Fruit fly (Drosophila melanogaster) whole organism, pupa: ENCODE measurements around the gene Phlpp.

Experiments used
- CG10348 ChIP-seq: fragments of 200-800 bp; sonication (Bioruptor generic); IDR thresholded peaks from 2 replicates; pipeline ENCODE4 v1.3.6; 2022; ENCODE audit warnings: missing biosample characterization, missing genetic modification characterization
- CG12605 ChIP-seq: fragments of 200-800 bp; sonication (Bioruptor generic); IDR thresholded peaks from 2 replicates; pipeline ENCODE4 v1.3.6; 2022; ENCODE audit warnings: missing biosample characterization, missing genetic modification characterization
- CG13204 ChIP-seq: fragments of 200-800 bp; sonication (Bioruptor generic); optimal IDR thresholded peaks from 2 replicates; lab custom pipeline; 2018; ENCODE audit warnings: missing biosample characterization, mild to moderate bottlenecking, missing genetic modification characterization, moderate library complexity
- CG14655 ChIP-seq: fragments of 200-800 bp; sonication (Bioruptor generic); optimal IDR thresholded peaks from 3 replicates; lab custom pipeline; 2017; ENCODE audit warnings: mild to moderate bottlenecking, missing biosample characterization, missing genetic modification reagents, missing genetic modification characterization
- CG15710 ChIP-seq: fragments of 200-800 bp; sonication (Bioruptor generic); optimal IDR thresholded peaks from 2 replicates; lab custom pipeline; 2018; ENCODE audit warnings: missing biosample characterization, mild to moderate bottlenecking, missing genetic modification characterization, moderate library complexity
- CG17806 ChIP-seq: fragments of 200-800 bp; sonication (Bioruptor generic); optimal IDR thresholded peaks from 2 replicates; lab custom pipeline; 2018; ENCODE audit warnings: missing biosample characterization, mild to moderate bottlenecking, missing genetic modification characterization, moderate library complexity
- CG32121 ChIP-seq: fragments of 200-800 bp; sonication (Bioruptor generic); IDR thresholded peaks from 2 replicates; pipeline ENCODE4 v1.3.6; 2022; ENCODE audit warnings: missing biosample characterization, missing genetic modification characterization
- CG34367 ChIP-seq: fragments of 200-800 bp; sonication (Bioruptor generic); optimal IDR thresholded peaks from 2 replicates; lab custom pipeline; 2018; ENCODE audit warnings: missing biosample characterization, mild to moderate bottlenecking, missing genetic modification characterization
- CG4496 ChIP-seq: fragments of 200-800 bp; sonication (Bioruptor generic); IDR thresholded peaks from 3 replicates; pipeline ENCODE4 v1.3.6; 2022; ENCODE audit warnings: missing biosample characterization, missing genetic modification characterization
- CG8159 ChIP-seq: fragments of 200-800 bp; sonication (Bioruptor generic); optimal IDR thresholded peaks from 3 replicates; lab custom pipeline; 2018; ENCODE audit warnings: missing biosample characterization, mild to moderate bottlenecking, missing genetic modification characterization, moderate library complexity
- CG8301 ChIP-seq: fragments of 200-800 bp; sonication (Bioruptor generic); optimal IDR thresholded peaks from 2 replicates; lab custom pipeline; 2018; ENCODE audit warnings: missing biosample characterization, mild to moderate bottlenecking, missing genetic modification characterization
- CG9948 ChIP-seq: fragments of 200-800 bp; sonication (Bioruptor generic); optimal IDR thresholded peaks from 2 replicates; lab custom pipeline; 2018; ENCODE audit warnings: missing biosample characterization, mild to moderate bottlenecking, missing genetic modification characterization, moderate library complexity
- D1 ChIP-seq: fragments of 200-800 bp; sonication (Bioruptor generic); optimal IDR thresholded peaks from 2 replicates; lab custom pipeline; 2018; ENCODE audit warnings: missing biosample characterization, mild to moderate bottlenecking, missing genetic modification characterization, moderate library complexity
- EcR ChIP-seq: fragments of 200-800 bp; sonication (Bioruptor generic); optimal IDR thresholded peaks from 3 replicates; lab custom pipeline; 2019; ENCODE audit warnings: missing biosample characterization, missing genetic modification characterization, mild to moderate bottlenecking, moderate library complexity, missing genetic modification reagents
- Ets98B ChIP-seq: fragments of 200-800 bp; sonication (Bioruptor generic); IDR thresholded peaks from 2 replicates; pipeline ENCODE4 v1.3.6; 2022; ENCODE audit warnings: missing biosample characterization, missing genetic modification characterization
- Pif1A ChIP-seq: fragments of 200-800 bp; sonication (Bioruptor generic); optimal IDR thresholded peaks from 3 replicates; lab custom pipeline; 2016; ENCODE audit warnings: missing biosample characterization, missing genetic modification characterization
- Pif1B ChIP-seq: fragments of 200-800 bp; sonication (Bioruptor generic); optimal IDR thresholded peaks from 3 replicates; lab custom pipeline; 2016; ENCODE audit warnings: missing biosample characterization, missing genetic modification characterization
- Snoo ChIP-seq: fragments of 200-800 bp; sonication (Bioruptor generic); optimal IDR thresholded peaks from 3 replicates; lab custom pipeline; 2017; ENCODE audit warnings: missing biosample characterization, mild to moderate bottlenecking, missing genetic modification characterization, inconsistent platforms
- fd96Ca ChIP-seq: fragments of 200-800 bp; sonication (Bioruptor generic); IDR thresholded peaks from 3 replicates; pipeline ENCODE4 v1.3.6; 2022; ENCODE audit warnings: missing biosample characterization, missing genetic modification characterization
- gl ChIP-seq: fragments of 200-800 bp; sonication (Bioruptor generic); optimal IDR thresholded peaks from 2 replicates; lab custom pipeline; 2018; ENCODE audit warnings: missing biosample characterization, mild to moderate bottlenecking, missing genetic modification characterization
- rn ChIP-seq: fragments of 200-800 bp; sonication (Bioruptor generic); IDR thresholded peaks from 2 replicates; pipeline ENCODE4 v1.3.6; 2022; ENCODE audit warnings: missing biosample characterization, missing genetic modification characterization

Gene Phlpp

DNA sequence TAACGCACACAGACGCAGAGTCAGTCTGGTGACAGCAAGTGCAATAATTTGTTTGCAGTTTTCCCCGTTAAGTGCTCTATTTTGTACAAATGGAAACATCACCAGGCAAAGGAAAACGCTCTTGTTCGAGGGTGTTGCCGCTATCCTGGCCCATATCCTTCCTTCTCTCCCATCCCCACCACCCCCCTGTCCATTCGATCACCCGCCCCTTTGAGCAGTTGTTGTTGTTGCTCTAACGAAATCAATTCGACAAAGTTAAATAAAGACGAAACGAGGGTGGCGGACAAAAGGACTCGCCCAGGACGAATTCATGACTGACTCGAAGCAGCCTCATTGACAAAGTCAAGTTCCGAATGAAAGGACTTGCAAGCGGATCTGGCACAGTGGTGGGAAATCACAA lies 30.5 kb downstream of the Phlpp start:
- TF ChIP-seq CG15710 (tag; lab: Kevin White, UChicago) (no peak), D1 (tag; lab: Kevin White, UChicago) (no peak), CG34367 (no peak), Pif1B (GFP tag; lab: Kevin White, UChicago) (no peak), Pif1A (GFP tag; lab: Kevin White, UChicago) (no peak), CG14655 (no peak), Snoo (tag; lab: Kevin White, UChicago) (no peak), CG13204 (no peak), CG32121 (no peak), CG8159 (no peak), Ets98B (GFP tag; lab: Robert Waterston, UW) (no peak), CG17806 (tag; lab: Kevin White, UChicago) (no peak), CG12605 (GFP tag; lab: Robert Waterston, UW) (no peak), fd96Ca (GFP tag; lab: Robert Waterston, UW) (no peak)

dm6 chr2L:19093868-19094267 lies 34.9 kb downstream of the Phlpp start:
- no peak for TF ChIP-seq Pif1A (GFP tag; lab: Kevin White, UChicago)
- TF ChIP-seq Snoo (tag; lab: Kevin White, UChicago): no peak
- no peak for TF ChIP-seq Ets98B (GFP tag; lab: Robert Waterston, UW)
- no peak for TF ChIP-seq CG17806 (tag; lab: Kevin White, UChicago)
- no peak for TF ChIP-seq CG8301 (tag; lab: Kevin White, UChicago)
- no peak for TF ChIP-seq fd96Ca (GFP tag; lab: Robert Waterston, UW)
- TF ChIP-seq rn (GFP tag; lab: Robert Waterston, UW): no peak
- no peak for TF ChIP-seq D1 (tag; lab: Kevin White, UChicago)
- no peak for TF ChIP-seq CG4496
- no peak for TF ChIP-seq CG8159
- no peak for TF ChIP-seq EcR (GFP tag; lab: Kevin White, UChicago)
- no peak for TF ChIP-seq CG15710 (tag; lab: Kevin White, UChicago)
- TF ChIP-seq CG12605 (GFP tag; lab: Robert Waterston, UW): no peak
- no peak for TF ChIP-seq Pif1B (GFP tag; lab: Kevin White, UChicago)
- no peak for TF ChIP-seq CG10348 (GFP tag; lab: Robert Waterston, UW)
- no peak for TF ChIP-seq CG9948
- no peak for TF ChIP-seq gl (tag; lab: Kevin White, UChicago)
- no peak for TF ChIP-seq CG14655
- no peak for TF ChIP-seq CG32121
- no peak for TF ChIP-seq CG13204

dm6 chr2L:19096361-19096760 lies 37.4 kb downstream of the Phlpp start:
- no peak for TF ChIP-seq CG32121
- no peak for TF ChIP-seq CG13204
- no peak for TF ChIP-seq Pif1B (GFP tag; lab: Kevin White, UChicago)
- TF ChIP-seq CG9948: no peak
- no peak for TF ChIP-seq fd96Ca (GFP tag; lab: Robert Waterston, UW)
- TF ChIP-seq CG8159: no peak
- TF ChIP-seq gl (tag; lab: Kevin White, UChicago): no peak
- TF ChIP-seq CG12605 (GFP tag; lab: Robert Waterston, UW): no peak
- TF ChIP-seq CG4496: no peak
- no peak for TF ChIP-seq CG17806 (tag; lab: Kevin White, UChicago)

dm6 chr2L:19097374-19097773 lies 38.4 kb downstream of the Phlpp start:
- TF ChIP-seq EcR (GFP tag; lab: Kevin White, UChicago): no peak
- no peak for TF ChIP-seq gl (tag; lab: Kevin White, UChicago)
- TF ChIP-seq CG13204: no peak
- no peak for TF ChIP-seq Ets98B (GFP tag; lab: Robert Waterston, UW)
- TF ChIP-seq CG34367: no peak
- TF ChIP-seq Pif1B (GFP tag; lab: Kevin White, UChicago): no peak
- no peak for TF ChIP-seq D1 (tag; lab: Kevin White, UChicago)
- TF ChIP-seq CG8301 (tag; lab: Kevin White, UChicago): no peak
- no peak for TF ChIP-seq rn (GFP tag; lab: Robert Waterston, UW)
- TF ChIP-seq, all 21 proteins: peak for 0

DNA sequence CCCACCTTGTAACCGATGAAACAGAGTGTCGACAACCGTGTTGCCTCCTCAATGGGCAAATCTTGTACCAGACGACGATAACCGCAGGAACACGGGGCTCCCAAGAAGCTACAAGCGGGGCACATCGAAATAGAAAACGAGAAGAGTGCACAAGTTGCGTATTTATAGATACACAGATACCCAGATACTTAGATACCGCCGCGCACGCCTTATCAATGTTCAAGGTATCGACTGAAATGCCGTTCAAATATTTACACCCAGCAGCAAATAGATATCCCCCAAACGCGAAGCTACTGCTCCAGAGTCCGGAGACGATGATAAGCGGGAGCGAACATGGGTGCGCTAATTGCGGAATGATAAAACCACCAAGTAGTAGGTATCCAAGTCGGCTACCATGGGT lies 39.7 kb downstream of the Phlpp start:
- TF ChIP-seq CG12605 (GFP tag; lab: Robert Waterston, UW) (no peak), CG34367 (no peak), CG8159 (no peak), gl (tag; lab: Kevin White, UChicago) (no peak), CG8301 (tag; lab: Kevin White, UChicago) (no peak), fd96Ca (GFP tag; lab: Robert Waterston, UW) (no peak), CG32121 (no peak)

dm6 chr2L:19101744-19102143 lies 42.8 kb downstream of the Phlpp start, which contains the start of the genes CG17344 and CG43731:
Gene CG17344, plus strand, starts transcription at chr2L:19102044.
Gene CG43731, plus strand, starts transcription at chr2L:19102044.
- TF ChIP-seq CG14655 (no peak), Pif1B (GFP tag; lab: Kevin White, UChicago) (no peak), Ets98B (GFP tag; lab: Robert Waterston, UW) (no peak), fd96Ca (GFP tag; lab: Robert Waterston, UW) (no peak), CG17806 (tag; lab: Kevin White, UChicago) (no peak), CG12605 (GFP tag; lab: Robert Waterston, UW) (no peak), Pif1A (GFP tag; lab: Kevin White, UChicago) (no peak), CG34367 (no peak), D1 (tag; lab: Kevin White, UChicago) (no peak), Snoo (tag; lab: Kevin White, UChicago) (no peak), CG32121 (no peak), gl (tag; lab: Kevin White, UChicago) (no peak)
